Fruit fly (Drosophila melanogaster) whole organism, embryonic: Measurements from ENCODE around the gene Lasp.

Source experiments
- Adf1 ChIP-seq: fragments of 200-800 bp; sonication (Bioruptor generic); IDR thresholded peaks from 2 replicates; pipeline ENCODE4 v1.3.6; 2022; ENCODE audit warnings: missing biosample characterization, missing genetic modification characterization
- Atf6 ChIP-seq: fragments of 200-800 bp; sonication (Bioruptor generic); IDR thresholded peaks from 2 replicates; pipeline ENCODE4 v1.3.6; 2022; ENCODE audit warnings: missing biosample characterization, missing genetic modification characterization
- B-H1 ChIP-seq: fragments of 200-800 bp; sonication (Bioruptor generic); IDR thresholded peaks from 3 replicates; pipeline ENCODE4 v1.3.6; 2022; ENCODE audit warnings: missing biosample characterization, missing genetic modification characterization
- CG10462 ChIP-seq: fragments of 200-800 bp; sonication (Bioruptor generic); optimal IDR thresholded peaks from 2 replicates; lab custom pipeline; 2016; ENCODE audit warnings: missing biosample characterization, missing genetic modification characterization
- CG14667 ChIP-seq: fragments of 200-800 bp; sonication (Bioruptor generic); IDR thresholded peaks from 2 replicates; pipeline ENCODE4 v1.3.6; 2022; ENCODE audit warnings: missing biosample characterization, missing genetic modification characterization
- CG15479 ChIP-seq: fragments of 200-800 bp; sonication (Bioruptor generic); optimal IDR thresholded peaks from 3 replicates; lab custom pipeline; 2019; ENCODE audit warnings: missing biosample characterization, mild to moderate bottlenecking, missing genetic modification characterization, moderate library complexity
- CG17328 ChIP-seq: fragments of 200-800 bp; sonication (Bioruptor generic); IDR thresholded peaks from 2 replicates; pipeline ENCODE4 v1.3.6; 2022; ENCODE audit warnings: missing biosample characterization, missing genetic modification characterization
- CG17359 ChIP-seq: fragments of 200-800 bp; sonication (Bioruptor generic); optimal IDR thresholded peaks from 3 replicates; lab custom pipeline; 2018; ENCODE audit warnings: missing biosample characterization, mild to moderate bottlenecking, missing genetic modification characterization, moderate library complexity
- CG17385 ChIP-seq: fragments of 200-800 bp; sonication (Bioruptor generic); optimal IDR thresholded peaks from 3 replicates; lab custom pipeline; 2018; ENCODE audit warnings: missing biosample characterization, mild to moderate bottlenecking, missing genetic modification characterization
- CG17612 ChIP-seq: fragments of 200-800 bp; sonication (Bioruptor generic); IDR thresholded peaks from 2 replicates; pipeline ENCODE4 v1.3.6; 2022; ENCODE audit warnings: missing biosample characterization, missing genetic modification characterization
- CG18011 ChIP-seq: fragments of 200-800 bp; sonication (Bioruptor generic); optimal IDR thresholded peaks from 2 replicates; lab custom pipeline; 2017; ENCODE audit warnings: missing biosample characterization, missing genetic modification characterization, mild to moderate bottlenecking, moderate library complexity, missing genotype
- CG2129 ChIP-seq: fragments of 200-800 bp; sonication (Bioruptor generic); IDR thresholded peaks from 2 replicates; pipeline ENCODE4 v1.3.6; 2022; ENCODE audit warnings: missing biosample characterization, missing genetic modification characterization; ENCODE audit not compliant: partially characterized antibody
- CG2678 ChIP-seq: fragments of 200-800 bp; sonication (Bioruptor generic); optimal IDR thresholded peaks from 3 replicates; lab custom pipeline; 2019; ENCODE audit warnings: missing biosample characterization, mild to moderate bottlenecking, missing genetic modification characterization, moderate library complexity
- CG30431 ChIP-seq: fragments of 200-800 bp; sonication (Bioruptor generic); optimal IDR thresholded peaks from 2 replicates; lab custom pipeline; 2017; ENCODE audit warnings: missing biosample characterization, missing genetic modification characterization
- CG33557 ChIP-seq: fragments of 200-800 bp; sonication (Bioruptor generic); optimal IDR thresholded peaks from 2 replicates; lab custom pipeline; 2019; ENCODE audit warnings: missing biosample characterization, mild to moderate bottlenecking, missing genetic modification characterization, moderate library complexity
- CG34224 ChIP-seq: fragments of 200-800 bp; sonication (Bioruptor generic); IDR thresholded peaks from 3 replicates; pipeline ENCODE4 v1.3.6; 2022; ENCODE audit warnings: missing biosample characterization, missing genetic modification characterization; ENCODE audit not compliant: partially characterized antibody
- CG4404 ChIP-seq: fragments of 200-800 bp; sonication (Bioruptor generic); IDR thresholded peaks from 2 replicates; pipeline ENCODE4 v1.3.6; 2022; ENCODE audit warnings: missing biosample characterization, missing genetic modification characterization
- CG4820 ChIP-seq: fragments of 200-800 bp; sonication (Bioruptor generic); optimal IDR thresholded peaks from 3 replicates; lab custom pipeline; 2016; ENCODE audit warnings: missing biosample characterization, missing genetic modification characterization
- CG6683 ChIP-seq: fragments of 200-800 bp; sonication (Bioruptor generic); optimal IDR thresholded peaks from 2 replicates; lab custom pipeline; 2017; ENCODE audit warnings: missing biosample characterization, mild to moderate bottlenecking, missing genetic modification characterization, missing genetic modification reagents
- CG8944 ChIP-seq: fragments of 200-800 bp; sonication (Bioruptor generic); optimal IDR thresholded peaks from 3 replicates; lab custom pipeline; 2016; ENCODE audit warnings: missing biosample characterization, missing genetic modification characterization
- CG9437 ChIP-seq: fragments of 200-800 bp; sonication (Bioruptor generic); optimal IDR thresholded peaks from 2 replicates; lab custom pipeline; 2018; ENCODE audit warnings: missing biosample characterization, mild to moderate bottlenecking, missing genetic modification characterization
- CG9817 ChIP-seq: fragments of 200-800 bp; sonication (Bioruptor generic); optimal IDR thresholded peaks from 2 replicates; lab custom pipeline; 2018; ENCODE audit warnings: missing biosample characterization, mild to moderate bottlenecking, missing genetic modification characterization, moderate library complexity
- D19A ChIP-seq: fragments of 200-800 bp; optimal IDR thresholded peaks from 3 replicates; lab custom pipeline; 2019; ENCODE audit warnings: missing biosample characterization, mild to moderate bottlenecking, missing genetic modification characterization, moderate library complexity
- Dfd ChIP-seq, 2 experiments: fragments of >200 bp; optimal IDR thresholded peaks; 2 replicates each; lab custom pipeline; 2017; ENCODE audit warnings: missing biosample characterization in 2 of 2, missing genetic modification characterization in 2 of 2
- Drgx ChIP-seq: fragments of 200-800 bp; sonication (Bioruptor generic); IDR thresholded peaks from 2 replicates; pipeline ENCODE4 v1.3.6; 2022; ENCODE audit warnings: missing biosample characterization, missing genetic modification characterization
- HHEX ChIP-seq: fragments of 200-800 bp; sonication (Bioruptor generic); optimal IDR thresholded peaks from 3 replicates; lab custom pipeline; 2017; ENCODE audit warnings: missing biosample characterization, mild to moderate bottlenecking, missing genetic modification characterization, missing genetic modification reagents
- HLH4C ChIP-seq: fragments of 200-800 bp; sonication (Bioruptor generic); IDR thresholded peaks from 3 replicates; pipeline ENCODE4 v1.3.6; 2022; ENCODE audit warnings: missing biosample characterization, missing genetic modification characterization; ENCODE audit not compliant: partially characterized antibody
- NFAT ChIP-seq: fragments of 200-800 bp; sonication (Bioruptor generic); IDR thresholded peaks from 2 replicates; pipeline ENCODE4 v1.3.6; 2022; ENCODE audit warnings: missing biosample characterization, missing genetic modification characterization
- NfI ChIP-seq: fragments of 200-800 bp; sonication (Bioruptor generic); optimal IDR thresholded peaks from 3 replicates; lab custom pipeline; 2018; ENCODE audit warnings: missing biosample characterization, mild to moderate bottlenecking, missing genetic modification characterization, moderate library complexity
- Sry-β ChIP-seq: fragments of 200-800 bp; sonication (Bioruptor generic); optimal IDR thresholded peaks from 2 replicates; lab custom pipeline; 2018; ENCODE audit warnings: missing biosample characterization, mild to moderate bottlenecking, missing genetic modification characterization, moderate library complexity
- TFAM ChIP-seq: fragments of 200-800 bp; sonication (Bioruptor generic); optimal IDR thresholded peaks from 2 replicates; lab custom pipeline; 2017; ENCODE audit warnings: missing biosample characterization, missing genetic modification characterization, inconsistent platforms
- Tbp ChIP-seq: fragments of >200 bp; optimal IDR thresholded peaks from 2 replicates; lab custom pipeline; 2018; ENCODE audit warnings: missing biosample characterization, missing genetic modification characterization
- Usf ChIP-seq: fragments of 200-800 bp; sonication (Bioruptor generic); optimal IDR thresholded peaks from 2 replicates; lab custom pipeline; 2017; ENCODE audit warnings: missing genotype, missing biosample characterization, missing genetic modification characterization
- ap ChIP-seq: fragments of 200-800 bp; sonication (Bioruptor generic); IDR thresholded peaks from 2 replicates; pipeline ENCODE4 v1.3.6; 2022; ENCODE audit warnings: missing biosample characterization, missing genetic modification characterization
- ara ChIP-seq: fragments of 200-800 bp; sonication (Bioruptor generic); IDR thresholded peaks from 2 replicates; pipeline ENCODE4 v1.3.6; 2022; ENCODE audit warnings: missing biosample characterization, missing genetic modification characterization
- bcd ChIP-seq: fragments of 200-800 bp; sonication (Bioruptor generic); optimal IDR thresholded peaks from 2 replicates; lab custom pipeline; 2017; ENCODE audit warnings: missing biosample characterization, mild to moderate bottlenecking, missing genetic modification characterization
- bigmax ChIP-seq: fragments of 200-800 bp; sonication (Bioruptor generic); optimal IDR thresholded peaks from 2 replicates; lab custom pipeline; 2018; ENCODE audit warnings: missing biosample characterization, mild to moderate bottlenecking, missing genetic modification characterization
- cas ChIP-seq: fragments of 200-800 bp; sonication (Bioruptor generic); IDR thresholded peaks from 2 replicates; pipeline ENCODE4 v1.3.6; 2022; ENCODE audit warnings: missing biosample characterization, missing genetic modification characterization
- dati ChIP-seq: fragments of 200-800 bp; sonication (Bioruptor generic); IDR thresholded peaks from 2 replicates; pipeline ENCODE4 v1.3.6; 2022; ENCODE audit warnings: missing biosample characterization, missing genetic modification characterization
- dimm ChIP-seq: fragments of 200-800 bp; sonication (Bioruptor generic); IDR thresholded peaks from 2 replicates; pipeline ENCODE4 v1.3.6; 2022; ENCODE audit warnings: missing biosample characterization, missing genetic modification characterization
- dm ChIP-seq: fragments of 200-800 bp; sonication (Bioruptor generic); optimal IDR thresholded peaks from 3 replicates; lab custom pipeline; 2016; ENCODE audit warnings: missing biosample characterization, missing genetic modification characterization
- dpn ChIP-seq, 2 experiments: fragments of 200-800 bp; sonication (Bioruptor generic); optimal IDR thresholded peaks; 3 replicates each; lab custom pipeline; 2016; ENCODE audit warnings: missing biosample characterization in 2 of 2, missing genetic modification characterization in 2 of 2
- exex ChIP-seq: fragments of 200-800 bp; sonication (Bioruptor generic); optimal IDR thresholded peaks from 4 replicates; lab custom pipeline; 2018; ENCODE audit warnings: missing biosample characterization, mild to moderate bottlenecking, missing genetic modification characterization, moderate library complexity
- knrl ChIP-seq: fragments of 200-800 bp; sonication (Bioruptor generic); IDR thresholded peaks from 3 replicates; pipeline ENCODE4 v1.3.6; 2022; ENCODE audit warnings: missing biosample characterization, missing genetic modification characterization; ENCODE audit not compliant: partially characterized antibody
- nau ChIP-seq: fragments of 200-800 bp; sonication (Bioruptor generic); optimal IDR thresholded peaks from 3 replicates; lab custom pipeline; 2017; ENCODE audit warnings: missing biosample characterization, mild to moderate bottlenecking, missing genetic modification characterization, missing genetic modification reagents
- nerfin-2 ChIP-seq: fragments of 200-800 bp; sonication (Bioruptor generic); IDR thresholded peaks from 2 replicates; pipeline ENCODE4 v1.3.6; 2022; ENCODE audit warnings: missing biosample characterization, missing genetic modification characterization; ENCODE audit not compliant: partially characterized antibody
- odd ChIP-seq: fragments of 200-800 bp; sonication (Bioruptor generic); optimal IDR thresholded peaks from 2 replicates; lab custom pipeline; 2017; ENCODE audit warnings: missing biosample characterization, mild to moderate bottlenecking, missing genetic modification characterization
- pho ChIP-seq: fragments of 200-800 bp; sonication (Bioruptor generic); optimal IDR thresholded peaks from 2 replicates; lab custom pipeline; 2016; ENCODE audit warnings: missing biosample characterization, missing genetic modification characterization
- row ChIP-seq: fragments of 200-800 bp; sonication (Bioruptor generic); IDR thresholded peaks from 3 replicates; pipeline ENCODE4 v1.3.6; 2022; ENCODE audit warnings: missing biosample characterization, missing genetic modification characterization
- sna ChIP-seq: fragments of 200-800 bp; sonication (Bioruptor generic); IDR thresholded peaks from 2 replicates; pipeline ENCODE4 v1.3.6; 2022; ENCODE audit warnings: missing biosample characterization, missing genetic modification characterization; ENCODE audit not compliant: partially characterized antibody
- sqz ChIP-seq: fragments of 200-800 bp; sonication (Bioruptor generic); optimal IDR thresholded peaks from 3 replicates; lab custom pipeline; 2018; ENCODE audit warnings: missing biosample characterization, mild to moderate bottlenecking, missing genetic modification characterization

Lasp gene

DNA sequence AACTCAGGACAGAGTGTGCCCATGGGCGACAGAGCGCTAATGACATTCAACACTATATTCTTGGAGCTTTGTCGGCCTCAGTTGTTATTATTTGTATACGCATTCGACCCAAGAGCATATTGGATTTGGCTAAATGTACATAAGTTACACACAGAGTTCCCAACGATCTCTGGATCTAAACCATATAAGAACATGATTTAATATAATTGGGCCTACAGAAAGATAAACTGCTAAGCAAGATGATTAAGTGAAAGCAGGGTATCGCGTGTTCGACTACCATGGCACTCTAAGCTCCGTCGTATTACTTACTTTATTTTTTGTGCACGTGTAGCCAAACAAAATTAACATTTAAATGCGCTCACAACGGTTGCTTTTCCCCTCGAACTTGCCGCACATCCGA lies 48.8 kb upstream of the Lasp start (continued):
- TF ChIP-seq CG34224 (GFP tag; lab: Robert Waterston, UW) (no peak), sqz (no peak), CG17328 (GFP tag; lab: Robert Waterston, UW) (no peak), CG18011 (GFP tag; lab: Kevin White, UChicago) (no peak), CG4820 (GFP tag; lab: Kevin White, UChicago) (peak; percentile 21), dm (GFP tag; lab: Kevin White, UChicago) (peak; percentile 10), CG33557 (GFP tag; lab: Kevin White, UChicago) (no peak), cas (GFP tag; lab: Robert Waterston, UW) (no peak), dimm (GFP tag; lab: Robert Waterston, UW) (no peak), CG2129 (GFP tag; lab: Robert Waterston, UW) (no peak), bigmax (GFP tag; lab: Kevin White, UChicago) (no peak), D19A (tag; lab: Kevin White, UChicago) (peak; percentile 39), CG6683 (no peak), CG8944 (GFP tag; lab: Kevin White, UChicago) (peak; percentile 6), B-H1 (no peak), knrl (GFP tag; lab: Robert Waterston, UW) (no peak), nau (GFP tag; lab: Kevin White, UChicago) (no peak), Drgx (no peak), NfI (GFP tag; lab: Kevin White, UChicago) (peak; percentile 28), CG15479 (GFP tag; lab: Kevin White, UChicago) (no peak), CG17359 (tag; lab: Kevin White, UChicago) (peak; percentile 46), Dfd (GFP tag; optimal IDR thresholded peaks at IDR 0.05; lab: Kevin White, UChicago) (no peak), Sry-β (no peak), Atf6 (GFP tag; lab: Robert Waterston, UW) (no peak), ara (GFP tag; lab: Robert Waterston, UW) (no peak; the same call in 1 of the 2 replicates), CG14667 (no peak), CG17385 (GFP tag; lab: Kevin White, UChicago) (peak; percentile 27), Usf (no peak), dati (no peak), TFAM (GFP tag; lab: Kevin White, UChicago) (no peak), Adf1 (no peak), exex (tag; lab: Kevin White, UChicago) (no peak), CG17612 (GFP tag; lab: Robert Waterston, UW) (no peak), dpn (GFP tag; optimal IDR thresholded peaks at IDR 0.05; lab: Kevin White, UChicago) (peak in 1 of 2 experiments; percentile 32), CG4404 (GFP tag; lab: Robert Waterston, UW) (no peak), CG9817 (tag; lab: Kevin White, UChicago) (no peak), CG9437 (GFP tag; lab: Kevin White, UChicago) (no peak), HHEX (GFP tag; lab: Kevin White, UChicago) (peak; percentile 30), CG2678 (tag; lab: Kevin White, UChicago) (peak; percentile 39), odd (no peak), CG10462 (GFP tag; lab: Kevin White, UChicago) (no peak), ap (GFP tag; lab: Robert Waterston, UW) (no peak), sna (no peak), HLH4C (GFP tag; lab: Robert Waterston, UW) (no peak), pho (no peak), nerfin-2 (GFP tag; lab: Robert Waterston, UW) (no peak), row (peak; percentile 67), CG30431 (GFP tag; lab: Kevin White, UChicago) (peak; percentile 12), NFAT (GFP tag; lab: Robert Waterston, UW) (no peak), Tbp (GFP tag; lab: Kevin White, UChicago) (no peak), bcd (peak; percentile 9)
